Fruit fly (Drosophila melanogaster) whole organism, wandering third instar larva: ENCODE measurements around the gene CG31323.

Experiments
- Abd-B ChIP-seq: fragments of >200 bp; optimal IDR thresholded peaks from 2 replicates; lab custom pipeline; 2017; ENCODE audit warnings: missing biosample characterization, missing genetic modification characterization
- CG32264 ChIP-seq: fragments of 200-800 bp; sonication (Bioruptor generic); optimal IDR thresholded peaks from 2 replicates; lab custom pipeline; 2016; ENCODE audit warnings: missing biosample characterization, missing genetic modification characterization
- CG9705 ChIP-seq: fragments of 200-800 bp; sonication (Bioruptor generic); optimal IDR thresholded peaks from 2 replicates; lab custom pipeline; 2018; ENCODE audit warnings: missing biosample characterization, mild to moderate bottlenecking, missing genetic modification characterization
- CrebA ChIP-seq: fragments of 200-800 bp; sonication (Bioruptor generic); optimal IDR thresholded peaks from 2 replicates; lab custom pipeline; 2016; ENCODE audit warnings: missing biosample characterization, mild to moderate bottlenecking, missing genetic modification characterization, borderline replicate concordance
- Dif ChIP-seq: fragments of 200-275, 200-300 bp; sonication (Bioruptor generic); optimal IDR thresholded peaks from 2 replicates; lab custom pipeline; 2018; ENCODE audit warnings: missing biosample characterization, missing genetic modification characterization; ENCODE audit not compliant: partially characterized antibody
- GATAd ChIP-seq: sonication (Bioruptor generic); optimal IDR thresholded peaks from 2 replicates; lab custom pipeline; 2016; ENCODE audit warnings: missing biosample characterization, missing genetic modification characterization
- HLH106 ChIP-seq: fragments of 200-800 bp; optimal IDR thresholded peaks from 3 replicates; lab custom pipeline; 2019; ENCODE audit warnings: missing biosample characterization, mild to moderate bottlenecking, missing genetic modification characterization, moderate library complexity
- Hnf4 ChIP-seq: fragments of 200-800 bp; sonication (Bioruptor generic); optimal IDR thresholded peaks from 2 replicates; lab custom pipeline; 2016; ENCODE audit warnings: missing biosample characterization, mild to moderate bottlenecking, missing genetic modification characterization
- Hr83 ChIP-seq: fragments of 200-300 bp; sonication (Bioruptor generic); optimal IDR thresholded peaks from 2 replicates; lab custom pipeline; 2016; ENCODE audit warnings: missing biosample characterization, mild to moderate bottlenecking, missing genetic modification characterization, moderate library complexity; ENCODE audit not compliant: poor library complexity, severe bottlenecking
- Mio ChIP-seq: sonication (Bioruptor generic); optimal IDR thresholded peaks from 2 replicates; lab custom pipeline; 2016; ENCODE audit warnings: missing biosample characterization, missing genetic modification characterization
- Myc ChIP-seq: fragments of >200 bp; optimal IDR thresholded peaks from 2 replicates; lab custom pipeline; 2017
- OdsH ChIP-seq: fragments of 200-800 bp; sonication (Bioruptor generic); optimal IDR thresholded peaks from 2 replicates; lab custom pipeline; 2016; ENCODE audit warnings: missing biosample characterization, mild to moderate bottlenecking, missing genetic modification characterization
- Rel ChIP-seq, 2 experiments: fragments of 200-800 bp; sonication (Bioruptor generic) in 1 of 2; optimal IDR thresholded peaks; 2 replicates in 1 of 2; 3 replicates in 1 of 2; lab custom pipeline; 2016 to 2019; ENCODE audit warnings: mild to moderate bottlenecking in 2 of 2, missing biosample characterization in 2 of 2, missing genetic modification characterization in 2 of 2, moderate library complexity in 1 of 2
- Sp1 ChIP-seq: fragments of 200-800 bp; sonication (Bioruptor generic); optimal IDR thresholded peaks from 3 replicates; lab custom pipeline; 2019; ENCODE audit warnings: missing biosample characterization, mild to moderate bottlenecking, missing genetic modification characterization, moderate library complexity
- br ChIP-seq: fragments of 200-800 bp; sonication (Bioruptor generic); optimal IDR thresholded peaks from 2 replicates; lab custom pipeline; 2016; ENCODE audit warnings: missing biosample characterization, missing genetic modification characterization
- dl ChIP-seq, 2 experiments: fragments of 175-275, 200-275 bp in 1 of 2; fragments of 200-275 bp in 1 of 2; sonication (Bioruptor generic); optimal IDR thresholded peaks; lab custom pipeline; 2018; ENCODE audit warnings: mild to moderate bottlenecking in 2 of 2, missing biosample characterization in 2 of 2, missing genetic modification characterization in 2 of 2, moderate library complexity in 2 of 2; ENCODE audit not compliant: partially characterized antibody in 2 of 2, insufficient read depth in 1 of 2
- dmrt93B ChIP-seq: fragments of 200-800 bp; sonication (Bioruptor generic); optimal IDR thresholded peaks from 2 replicates; lab custom pipeline; 2018; ENCODE audit warnings: missing biosample characterization, mild to moderate bottlenecking, missing genetic modification characterization
- ey ChIP-seq: fragments of 200-800 bp; sonication (Bioruptor generic); optimal IDR thresholded peaks from 2 replicates; lab custom pipeline; 2016; ENCODE audit warnings: missing biosample characterization, missing genetic modification characterization
- foxo ChIP-seq, 2 experiments: fragments of 200-800 bp; sonication (Bioruptor generic); optimal IDR thresholded peaks; 2 replicates in 1 of 2; 3 replicates in 1 of 2; lab custom pipeline; 2016 to 2017; ENCODE audit warnings: missing biosample characterization in 2 of 2, missing genetic modification characterization in 2 of 2
- h ChIP-seq: fragments of 200-800 bp; sonication (Bioruptor generic); optimal IDR thresholded peaks from 3 replicates; lab custom pipeline; 2016; ENCODE audit warnings: missing biosample characterization, mild to moderate bottlenecking, missing genetic modification characterization
- jim ChIP-seq: fragments of 175-275, 200-325 bp; sonication (Bioruptor generic); optimal IDR thresholded peaks from 2 replicates; lab custom pipeline; 2016; ENCODE audit warnings: missing biosample characterization, mild to moderate bottlenecking, missing genetic modification characterization
- lola ChIP-seq: fragments of >200 bp; optimal IDR thresholded peaks from 2 replicates; lab custom pipeline; 2017; ENCODE audit warnings: missing biosample characterization, missing genetic modification characterization
- pan ChIP-seq: fragments of >200 bp; optimal IDR thresholded peaks from 2 replicates; lab custom pipeline; 2017
- psq ChIP-seq: fragments of 200-800 bp; sonication (Bioruptor generic); optimal IDR thresholded peaks from 3 replicates; lab custom pipeline; 2017; ENCODE audit warnings: missing biosample characterization, mild to moderate bottlenecking, missing genetic modification characterization, moderate library complexity
- rgr ChIP-seq: fragments of 200-800 bp; sonication (Bioruptor generic); optimal IDR thresholded peaks from 3 replicates; lab custom pipeline; 2016; ENCODE audit warnings: missing biosample characterization, mild to moderate bottlenecking, missing genetic modification characterization
- sage ChIP-seq: fragments of 200-800 bp; sonication (Bioruptor generic); optimal IDR thresholded peaks from 2 replicates; lab custom pipeline; 2016; ENCODE audit warnings: missing biosample characterization, mild to moderate bottlenecking, missing genetic modification characterization
- sv ChIP-seq: fragments of 200-800 bp; sonication (Bioruptor generic); optimal IDR thresholded peaks from 3 replicates; lab custom pipeline; 2016; ENCODE audit warnings: missing biosample characterization, missing genetic modification characterization
- tai ChIP-seq: sonication (Bioruptor generic); optimal IDR thresholded peaks from 2 replicates; lab custom pipeline; 2016; ENCODE audit warnings: missing biosample characterization, missing genetic modification characterization
- usp ChIP-seq: fragments of >200 bp; optimal IDR thresholded peaks from 2 replicates; lab custom pipeline; 2017; ENCODE audit warnings: missing biosample characterization, missing genetic modification characterization
- woc ChIP-seq: sonication (Bioruptor generic); optimal IDR thresholded peaks from 2 replicates; lab custom pipeline; 2016; ENCODE audit warnings: missing biosample characterization, mild to moderate bottlenecking, missing genetic modification characterization

The CG31323 gene

dm6 chr3R:26189877-26190276, 19.2 kb downstream of the CG31323 start, which contains the start of gene CG34130:
TSS of gene CG34130 (minus strand) at chr3R:26189977.
- TF ChIP-seq br (GFP tag; lab: Kevin White, UChicago): no peak
- no peak for TF ChIP-seq woc
- no peak for TF ChIP-seq psq
- TF ChIP-seq dl (GFP tag; optimal IDR thresholded peaks at IDR 0.05; lab: Kevin White, UChicago; ENCODE audit: insufficient read depth in 1 of 2, partially characterized antibody in 2 of 2): no peak
- TF ChIP-seq lola (GFP tag; lab: Kevin White, UChicago): no peak
- TF ChIP-seq GATAd (GFP tag; lab: Kevin White, UChicago): no peak
- TF ChIP-seq ey (GFP tag; lab: Kevin White, UChicago): no peak
- no peak for TF ChIP-seq Hr83
- TF ChIP-seq, all 38 proteins: peak for 0

DNA sequence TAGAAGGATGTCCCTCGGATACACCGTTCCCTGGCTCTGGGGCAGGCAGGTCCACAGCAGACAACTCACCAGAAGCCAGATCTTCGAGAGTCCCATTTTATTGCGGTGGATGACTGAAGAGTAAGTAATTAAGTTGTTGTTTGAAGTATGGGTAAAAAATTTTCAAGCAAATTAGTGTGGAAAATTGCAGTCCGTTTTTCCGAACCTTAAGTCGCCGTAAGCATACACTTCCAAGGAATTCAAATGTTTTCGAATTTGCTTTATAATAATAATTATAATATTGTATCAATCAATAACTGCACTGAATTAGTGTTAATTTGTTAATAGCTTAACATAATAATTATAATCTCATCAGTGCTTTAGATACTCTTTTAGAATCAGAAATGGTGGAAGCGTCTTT, 20.5 kb downstream of the CG31323 start, which contains the start of gene CG34129:
TSS of gene CG34129 (minus strand) at position 101 of the 400 bp plus-strand sequence.
- TF ChIP-seq Rel (GFP tag; optimal IDR thresholded peaks at IDR 0.05; lab: Kevin White, UChicago) (no peak), Rel (tag; optimal IDR thresholded peaks at IDR 0.05; lab: Kevin White, UChicago) (no peak), sage (GFP tag; lab: Kevin White, UChicago) (no peak), jim (no peak), Dif (GFP tag; lab: Kevin White, UChicago) (no peak)
- TF ChIP-seq, all 38 proteins: peak for 0

DNA sequence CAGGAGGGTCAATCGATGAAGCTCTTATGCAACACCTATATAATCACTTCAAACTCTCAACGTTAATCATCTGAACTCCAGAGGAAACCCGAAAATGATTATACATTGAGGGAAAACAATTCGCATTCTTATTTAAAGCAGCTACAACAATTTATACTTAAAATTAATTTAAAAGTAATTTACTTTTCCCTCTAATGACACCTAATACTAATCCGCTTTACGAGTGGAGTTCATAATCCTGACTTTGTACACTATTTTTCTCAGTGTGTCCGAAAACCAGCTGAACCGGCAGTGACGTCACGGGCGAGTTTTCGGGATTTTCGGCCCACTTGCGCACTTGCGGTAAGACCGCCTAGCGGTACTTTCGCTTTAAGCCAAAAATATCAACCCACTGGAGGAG, 21.6 kb downstream of the CG31323 start:
- TF ChIP-seq foxo (GFP tag; optimal IDR thresholded peaks at IDR 0.05; lab: Kevin White, UChicago) (peak in 1 of 2 experiments; percentile 54), Abd-B (no peak), sage (GFP tag; lab: Kevin White, UChicago) (no peak), Rel (GFP tag; optimal IDR thresholded peaks at IDR 0.05; lab: Kevin White, UChicago) (no peak), Rel (tag; optimal IDR thresholded peaks at IDR 0.05; lab: Kevin White, UChicago) (no peak), ey (GFP tag; lab: Kevin White, UChicago) (peak; percentile 45), HLH106 (tag; lab: Kevin White, UChicago) (peak; percentile 66), pan (lab: Kevin White, UChicago) (no peak), Hnf4 (GFP tag; lab: Kevin White, UChicago) (peak; percentile 30), lola (GFP tag; lab: Kevin White, UChicago) (no peak), h (GFP tag; lab: Kevin White, UChicago) (peak; percentile 29), br (GFP tag; lab: Kevin White, UChicago) (peak; percentile 31), OdsH (GFP tag; lab: Kevin White, UChicago) (peak; percentile 12), GATAd (GFP tag; lab: Kevin White, UChicago) (no peak), Dif (GFP tag; lab: Kevin White, UChicago) (no peak), Hr83 (no peak), rgr (GFP tag; lab: Kevin White, UChicago) (peak; percentile 49), CrebA (GFP tag; lab: Kevin White, UChicago) (no peak), CG32264 (GFP tag; lab: Kevin White, UChicago) (no peak), CG9705 (no peak), Sp1 (GFP tag; lab: Kevin White, UChicago) (peak; percentile 39), usp (GFP tag; lab: Kevin White, UChicago) (no peak), dmrt93B (GFP tag; lab: Kevin White, UChicago) (no peak), Mio (no peak)
- TF ChIP-seq, all 38 proteins: peak for 9

DNA sequence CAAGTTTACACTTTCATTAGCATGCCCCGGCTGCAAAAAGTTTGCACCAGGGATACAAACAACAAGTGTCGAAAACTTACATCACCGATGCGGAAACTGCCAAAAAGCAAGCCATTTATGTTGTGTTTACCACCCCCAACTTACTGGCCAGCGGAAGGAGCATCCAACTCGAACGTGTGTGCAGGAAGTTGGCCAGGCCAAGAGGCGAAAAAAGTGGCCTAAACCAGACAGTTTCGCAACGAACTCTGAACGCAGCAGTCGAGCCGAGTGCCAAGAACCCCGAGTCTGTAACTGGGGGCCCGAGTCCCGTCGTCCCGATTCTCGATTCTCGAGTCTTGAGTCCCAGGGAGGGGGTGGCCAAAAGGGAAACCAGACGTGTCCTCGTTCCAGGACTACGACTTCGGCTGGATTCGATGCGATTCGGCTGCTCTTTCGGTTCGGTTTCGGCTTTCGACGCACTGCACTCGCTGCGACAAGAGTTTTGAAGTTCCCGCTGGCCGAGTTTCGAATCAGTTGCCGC, 24.3 kb downstream of the CG31323 start:
- no peak for TF ChIP-seq rgr (GFP tag; lab: Kevin White, UChicago)

- TF ChIP-seq Abd-B: no peak
- no peak for TF ChIP-seq Hr83
- no peak for TF ChIP-seq Myc
- no peak for TF ChIP-seq jim
- no peak for TF ChIP-seq sage (GFP tag; lab: Kevin White, UChicago)
- no peak for TF ChIP-seq br (GFP tag; lab: Kevin White, UChicago)
- no peak for TF ChIP-seq Dif (GFP tag; lab: Kevin White, UChicago)
- no peak for TF ChIP-seq GATAd (GFP tag; lab: Kevin White, UChicago)
- TF ChIP-seq tai (GFP tag; lab: Kevin White, UChicago): no peak
- no peak for TF ChIP-seq sv (GFP tag; lab: Kevin White, UChicago)
Observed at dm6 chr3R:26212935-26213334, 42.3 kb downstream of the CG31323 start.
